Fruit fly (Drosophila melanogaster) ovary, adult (tissue): ENCODE measurements around the gene Tsen34.

Experiments used
- CG17801 ChIP-seq: fragments of 200-800 bp; optimal IDR thresholded peaks from 2 replicates; lab custom pipeline; 2019; ENCODE audit warnings: missing biosample characterization, mild to moderate bottlenecking, missing genetic modification characterization, moderate library complexity; ENCODE audit not compliant: partially characterized antibody

Gene Tsen34

DNA sequence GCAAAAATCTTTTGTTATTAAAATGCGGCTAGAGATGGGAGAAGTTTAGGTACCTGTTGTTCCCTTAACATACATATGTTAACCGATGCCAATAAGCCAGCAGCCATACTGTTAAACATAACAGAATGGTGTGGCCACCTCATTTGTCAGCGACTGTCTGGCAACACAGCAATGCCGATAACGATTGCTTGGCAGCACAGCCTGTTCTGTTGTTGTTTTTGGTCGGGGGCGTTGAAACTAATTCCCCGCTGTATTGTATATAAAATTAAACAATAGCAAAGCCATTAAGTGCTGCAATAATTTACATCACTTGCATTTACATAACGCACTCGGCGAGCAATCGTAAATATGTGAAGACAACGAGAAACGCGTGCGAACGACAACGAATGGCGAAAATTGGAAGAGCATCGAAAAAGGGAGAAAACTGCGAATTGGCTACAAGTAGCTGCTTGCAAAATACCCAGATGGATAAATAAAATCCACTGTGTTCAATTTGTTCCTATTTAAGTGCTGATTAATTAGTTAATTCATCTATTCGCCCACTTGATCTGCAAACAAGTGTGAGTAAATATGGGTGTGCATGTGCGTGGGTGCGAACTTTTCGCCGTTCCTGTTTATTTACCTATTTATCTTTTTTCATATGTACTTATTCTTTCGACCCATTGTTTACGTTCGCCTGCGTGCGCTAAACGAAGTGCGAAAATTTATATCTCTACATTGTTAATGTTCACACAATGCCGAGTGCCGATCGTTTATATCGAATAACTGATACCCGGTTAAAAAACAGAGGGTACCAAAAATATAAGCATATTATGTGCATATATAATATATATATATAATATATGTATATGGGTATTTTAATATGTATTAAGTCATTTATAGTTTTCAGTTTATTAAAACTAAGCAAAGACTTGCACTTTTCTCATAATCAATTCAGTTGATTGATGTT lies at the start of gene Tsen34, which contains the start of gene Mgat4a:
TSS of gene Tsen34 (minus strand) at position 8 of the 949 bp plus-strand sequence.
TSS of gene Mgat4a (plus strand) at position 192 of the 949 bp plus-strand sequence.
- TF ChIP-seq CG17801 (GFP tag; lab: Kevin White, UChicago): peak; percentile 46

- TF ChIP-seq CG17801 (GFP tag; lab: Kevin White, UChicago): no peak
Measured at dm6 chr3L:14804724-14805221, 43.1 kb upstream of the Tsen34 start, which contains the start of gene CG17839. TSS of gene CG17839 (plus strand) at chr3L:14805136.

- no peak for TF ChIP-seq CG17801 (GFP tag; lab: Kevin White, UChicago)
Measured at dm6 chr3L:14803236-14803635, 41.6 kb upstream of the Tsen34 start, which contains the start of gene gnu. TSS of gene gnu (minus strand) at chr3L:14803360.

dm6 chr3L:14801854-14802616 lies 40.4 kb upstream of the Tsen34 start, which contains the start of gene NHP2:
TSS of gene NHP2 (minus strand) at chr3L:14802168.
- TF ChIP-seq CG17801 (GFP tag; lab: Kevin White, UChicago): peak; percentile 53

dm6 chr3L:14790849-14791646 lies 29.4 kb upstream of the Tsen34 start:
- TF ChIP-seq CG17801 (GFP tag; lab: Kevin White, UChicago): no peak

- TF ChIP-seq CG17801 (GFP tag; lab: Kevin White, UChicago): peak; percentile 73
Measured at dm6 chr3L:14790127-14790589, 28.5 kb upstream of the Tsen34 start.

DNA sequence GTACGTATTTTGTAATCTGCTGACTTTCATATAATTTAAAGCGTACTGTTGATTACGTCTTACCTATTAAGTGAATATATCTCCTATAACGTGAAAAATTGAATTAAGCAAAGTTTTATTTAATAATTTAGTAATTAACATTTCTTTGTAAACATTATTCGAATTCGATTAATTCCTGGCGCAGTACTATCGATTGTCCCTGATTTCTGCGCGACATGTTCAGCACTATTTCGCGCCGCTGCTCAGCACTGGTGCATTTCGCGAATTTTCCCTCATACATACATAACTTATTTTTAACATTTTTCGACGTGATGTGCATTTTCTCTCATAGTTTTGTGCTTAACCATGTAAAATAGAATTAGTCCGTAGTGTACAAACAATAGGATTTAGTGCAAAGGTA lies 28.0 kb upstream of the Tsen34 start, which contains the start of gene Helz:
TSS of gene Helz (plus strand) at position 260 of the 400 bp plus-strand sequence.
- TF ChIP-seq CG17801 (GFP tag; lab: Kevin White, UChicago): peak; percentile 2

DNA sequence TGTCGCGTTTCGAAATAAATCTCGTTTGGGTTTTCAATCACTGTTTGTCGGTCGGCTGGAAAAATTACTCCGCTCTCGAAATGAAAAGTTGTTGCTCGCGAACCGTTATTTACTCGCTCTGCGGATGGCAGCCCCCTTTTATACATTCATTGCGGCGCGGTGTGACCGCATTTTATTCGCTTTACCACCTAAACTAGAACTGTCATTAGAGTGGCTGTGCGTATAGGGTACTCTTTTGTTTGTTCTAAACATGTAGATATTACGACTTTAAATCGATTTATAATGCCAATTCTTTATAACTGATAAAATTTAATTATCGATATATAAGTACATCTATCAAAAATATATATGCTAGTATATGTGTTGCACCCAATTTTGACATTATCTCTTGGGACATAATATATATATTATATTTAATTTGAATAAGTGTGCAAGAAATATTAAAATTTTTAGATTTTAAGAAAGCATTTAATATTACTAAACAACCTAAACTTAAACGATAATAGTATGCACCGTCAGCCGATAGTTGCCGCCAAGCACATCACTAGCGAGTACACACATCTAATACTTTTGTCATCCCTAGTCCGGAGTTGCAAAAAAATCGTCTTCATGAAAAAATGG lies 24.7 kb upstream of the Tsen34 start, which contains the start of the genes bmm and Tdrd3:
TSS of gene bmm (minus strand) at position 183 of the 621 bp plus-strand sequence.
TSS of gene Tdrd3 (plus strand) at position 562 of the 621 bp plus-strand sequence.
- peak; percentile 82 for TF ChIP-seq CG17801 (GFP tag; lab: Kevin White, UChicago)

- TF ChIP-seq CG17801 (GFP tag; lab: Kevin White, UChicago): peak; percentile 87
Measured at dm6 chr3L:14785492-14785916, 23.9 kb upstream of the Tsen34 start.

DNA sequence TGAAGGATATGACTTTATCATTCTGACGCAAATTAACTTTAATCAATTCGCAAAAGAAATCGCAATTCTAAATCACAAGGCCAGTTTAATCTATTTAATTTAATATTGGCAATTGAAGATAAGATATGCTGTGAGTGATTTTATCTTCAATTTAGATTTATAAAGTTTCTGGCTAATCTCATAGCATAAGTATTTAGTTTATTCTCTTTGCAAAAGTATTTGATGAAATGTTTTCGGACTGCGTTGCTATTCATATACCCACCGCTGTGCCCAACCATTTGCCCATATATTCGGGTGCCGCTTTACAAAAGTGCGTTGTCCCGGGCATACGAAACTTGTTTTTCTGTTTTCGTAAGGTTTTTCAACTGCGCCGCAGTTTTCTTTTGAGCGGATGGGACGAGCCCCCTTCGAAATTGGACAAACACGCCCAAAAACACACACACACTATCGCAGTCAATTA lies 23.3 kb upstream of the Tsen34 start:
- TF ChIP-seq CG17801 (GFP tag; lab: Kevin White, UChicago): peak; percentile 5

dm6 chr3L:14784241-14784948 lies 22.8 kb upstream of the Tsen34 start:
- no peak for TF ChIP-seq CG17801 (GFP tag; lab: Kevin White, UChicago)

DNA sequence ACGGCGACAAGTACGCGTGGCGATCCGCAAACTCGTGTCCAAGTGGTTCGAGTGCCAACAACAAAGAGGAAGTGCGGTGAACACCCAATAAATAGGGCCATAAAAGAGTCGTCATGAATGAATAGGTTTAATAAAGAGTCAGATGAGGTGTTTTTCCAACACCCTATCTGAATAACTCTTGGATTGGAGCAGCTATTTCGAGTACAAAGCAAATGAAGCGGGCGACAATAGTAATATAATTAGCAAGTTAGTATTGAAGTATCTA lies 21.7 kb upstream of the Tsen34 start:
- no peak for TF ChIP-seq CG17801 (GFP tag; lab: Kevin White, UChicago)
